Worm (Caenorhabditis elegans) whole organism, early embryonic: Measurements from ENCODE around the gene secs-1.

Source experiments
- aly-1 ChIP-seq: sonication (generic microtip); optimal IDR thresholded peaks from 2 replicates; lab custom pipeline; 2016; ENCODE audit warnings: missing genetic modification characterization, missing compliant biosample characterization
- ama-1 ChIP-seq: fragments of 150-350 bp; optimal IDR thresholded peaks from 2 replicates; lab custom pipeline; 2014
- ceh-13 ChIP-seq: fragments of 200-800 bp; sonication (Bioruptor generic); optimal IDR thresholded peaks from 2 replicates; lab custom pipeline; 2018; ENCODE audit warnings: mild to moderate bottlenecking, missing genetic modification characterization, missing compliant biosample characterization

DNA sequence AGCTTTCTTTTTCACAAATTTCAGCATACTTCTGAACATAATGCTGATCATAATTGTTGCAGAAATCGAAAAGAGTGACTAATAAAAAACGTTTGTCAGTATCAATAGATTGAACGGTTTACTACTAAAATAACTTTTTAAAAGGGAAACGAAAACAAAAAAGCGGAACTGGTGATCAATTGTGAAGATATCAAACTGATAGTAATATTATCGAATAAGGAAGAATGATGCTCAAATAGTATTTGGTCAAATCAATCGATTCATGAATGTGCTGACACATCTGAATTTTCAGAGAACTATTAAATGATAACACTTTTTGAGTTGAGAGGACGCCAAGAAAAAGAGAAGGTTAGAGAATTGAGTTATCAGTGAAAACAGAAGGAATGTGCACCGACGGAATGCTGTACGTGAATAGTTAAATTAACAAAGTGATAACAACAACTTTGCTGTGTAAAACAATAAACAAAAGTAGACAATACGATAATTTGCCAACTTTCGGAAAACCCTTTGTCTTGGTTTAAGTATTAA lies 27.7 kb downstream of the secs-1 start, which contains the start of gene D1054.5:
- TF ChIP-seq aly-1 (tag; lab: Kevin White, UChicago) (no peak), ama-1 (lab: Kevin White, UChicago) (no peak), ceh-13 (GFP tag; lab: Kevin White, UChicago) (no peak)
